Fruit fly (Drosophila melanogaster) whole organism, embryonic: ENCODE measurements around the gene NijB.

Experiments
- Atf3 ChIP-seq: fragments of 200-800 bp; sonication (Bioruptor generic); optimal IDR thresholded peaks from 3 replicates; lab custom pipeline; 2016; ENCODE audit warnings: missing biosample characterization, missing genetic modification characterization
- CG12391 ChIP-seq: fragments of 200-800 bp; sonication (Bioruptor generic); optimal IDR thresholded peaks from 3 replicates; lab custom pipeline; 2018; ENCODE audit warnings: missing biosample characterization, mild to moderate bottlenecking, missing genetic modification characterization, moderate library complexity
- CG13123 ChIP-seq: fragments of 200-800 bp; sonication (Bioruptor generic); optimal IDR thresholded peaks from 2 replicates; lab custom pipeline; 2016; ENCODE audit warnings: missing biosample characterization, missing genetic modification characterization
- CG13287 ChIP-seq: fragments of 200-800 bp; sonication (Bioruptor generic); IDR thresholded peaks from 2 replicates; pipeline ENCODE4 v1.3.6; 2022; ENCODE audit warnings: missing biosample characterization, missing genetic modification characterization; ENCODE audit not compliant: partially characterized antibody
- CG13296 ChIP-seq: fragments of 200-800 bp; sonication (Bioruptor generic); optimal IDR thresholded peaks from 3 replicates; lab custom pipeline; 2018; ENCODE audit warnings: missing biosample characterization, mild to moderate bottlenecking, missing genetic modification characterization
- CG13775 ChIP-seq: fragments of 200-800 bp; sonication (Bioruptor generic); optimal IDR thresholded peaks from 3 replicates; lab custom pipeline; 2017; ENCODE audit warnings: missing biosample characterization, mild to moderate bottlenecking, missing genetic modification characterization
- CG14667 ChIP-seq: fragments of 200-800 bp; sonication (Bioruptor generic); IDR thresholded peaks from 2 replicates; pipeline ENCODE4 v1.3.6; 2022; ENCODE audit warnings: missing biosample characterization, missing genetic modification characterization
- CG15011 ChIP-seq: fragments of 200-800 bp; sonication (Bioruptor generic); optimal IDR thresholded peaks from 3 replicates; lab custom pipeline; 2018; ENCODE audit warnings: missing biosample characterization, mild to moderate bottlenecking, missing genetic modification characterization
- CG15696 ChIP-seq: fragments of 200-800 bp; sonication (Bioruptor generic); optimal IDR thresholded peaks from 2 replicates; lab custom pipeline; 2019; ENCODE audit warnings: missing biosample characterization, mild to moderate bottlenecking, missing genetic modification characterization, moderate library complexity
- CG1603 ChIP-seq: fragments of 200-800 bp; sonication (Bioruptor generic); optimal IDR thresholded peaks from 2 replicates; lab custom pipeline; 2019; ENCODE audit warnings: missing biosample characterization, mild to moderate bottlenecking, missing genetic modification characterization, moderate library complexity
- CG16863 ChIP-seq: fragments of 200-800 bp; sonication (Bioruptor generic); optimal IDR thresholded peaks from 3 replicates; lab custom pipeline; 2016; ENCODE audit warnings: missing biosample characterization, missing genetic modification characterization
- CG17361 ChIP-seq: fragments of 200-800 bp; sonication (Bioruptor generic); IDR thresholded peaks from 3 replicates; pipeline ENCODE4 v1.3.6; 2022; ENCODE audit warnings: missing biosample characterization, missing genetic modification characterization
- CG18619 ChIP-seq: fragments of 200-800 bp; sonication (Bioruptor generic); optimal IDR thresholded peaks from 3 replicates; lab custom pipeline; 2017; ENCODE audit warnings: missing biosample characterization, mild to moderate bottlenecking, missing genetic modification characterization
- CG30403 ChIP-seq: fragments of 200-800 bp; sonication (Bioruptor generic); optimal IDR thresholded peaks from 3 replicates; lab custom pipeline; 2016; ENCODE audit warnings: missing biosample characterization, missing genetic modification characterization
- CG3065 ChIP-seq: fragments of 200-800 bp; sonication (Bioruptor generic); optimal IDR thresholded peaks from 2 replicates; lab custom pipeline; 2016; ENCODE audit warnings: missing biosample characterization, missing genetic modification characterization
- CG32767 ChIP-seq: fragments of 200-800 bp; sonication (Bioruptor generic); IDR thresholded peaks from 2 replicates; pipeline ENCODE4 v1.3.6; 2022; ENCODE audit warnings: missing biosample characterization, missing genetic modification characterization
- CG3407 ChIP-seq: fragments of 200-800 bp; sonication (Bioruptor generic); optimal IDR thresholded peaks from 2 replicates; lab custom pipeline; 2018; ENCODE audit warnings: missing biosample characterization, mild to moderate bottlenecking, missing genetic modification characterization
- CG3838 ChIP-seq: fragments of 200-800 bp; sonication (Bioruptor generic); optimal IDR thresholded peaks from 3 replicates; lab custom pipeline; 2016; ENCODE audit warnings: missing biosample characterization, missing genetic modification characterization
- CG4328 ChIP-seq: fragments of 200-800 bp; sonication (Bioruptor generic); optimal IDR thresholded peaks from 3 replicates; lab custom pipeline; 2017; ENCODE audit warnings: missing biosample characterization, missing genetic modification reagents, missing genetic modification characterization
- CG4424 ChIP-seq: fragments of 200-800 bp; sonication (Bioruptor generic); optimal IDR thresholded peaks from 3 replicates; lab custom pipeline; 2016; ENCODE audit warnings: missing biosample characterization, missing genetic modification characterization
- CG5953 ChIP-seq: fragments of 200-800 bp; sonication (Bioruptor generic); IDR thresholded peaks from 2 replicates; pipeline ENCODE4 v1.3.6; 2022; ENCODE audit warnings: missing biosample characterization, missing genetic modification characterization
- CG6689 ChIP-seq: fragments of 200-800 bp; sonication (Bioruptor generic); IDR thresholded peaks from 2 replicates; pipeline ENCODE4 v1.3.6; 2022; ENCODE audit warnings: missing biosample characterization, missing genetic modification characterization
- CkIIα-i1 ChIP-seq: fragments of 200-800 bp; sonication (Bioruptor generic); IDR thresholded peaks from 2 replicates; pipeline ENCODE4 v1.3.6; 2022; ENCODE audit warnings: missing biosample characterization, missing genetic modification characterization
- D ChIP-seq, 2 experiments: fragments of 200-800 bp in 1 of 2; fragments of >200 bp in 1 of 2; sonication (Bioruptor generic) in 1 of 2; optimal IDR thresholded peaks; 2 replicates in 1 of 2; 3 replicates in 1 of 2; lab custom pipeline; 2017; ENCODE audit warnings: mild to moderate bottlenecking in 1 of 2, missing biosample characterization in 1 of 2, missing genetic modification characterization in 1 of 2, missing genetic modification reagents in 1 of 2
- Gug ChIP-seq: fragments of 200-800 bp; sonication (Bioruptor generic); IDR thresholded peaks from 4 replicates; pipeline ENCODE4 v1.3.6; 2022; ENCODE audit warnings: missing biosample characterization, missing genetic modification characterization
- H2.0 ChIP-seq: fragments of 200-800 bp; sonication (Bioruptor generic); IDR thresholded peaks from 2 replicates; pipeline ENCODE4 v1.3.6; 2022; ENCODE audit warnings: missing biosample characterization, missing genetic modification characterization
- Hand ChIP-seq: fragments of 200-800 bp; sonication (Bioruptor generic); optimal IDR thresholded peaks from 2 replicates; lab custom pipeline; 2017; ENCODE audit warnings: mild to moderate bottlenecking, missing biosample characterization, missing genetic modification reagents, missing genetic modification characterization
- Kr ChIP-seq: fragments of 200-800 bp; sonication (Bioruptor generic); optimal IDR thresholded peaks from 2 replicates; lab custom pipeline; 2017; ENCODE audit warnings: missing biosample characterization, mild to moderate bottlenecking, missing genetic modification characterization
- Optix ChIP-seq: fragments of 200-800 bp; sonication (Bioruptor generic); IDR thresholded peaks from 3 replicates; pipeline ENCODE4 v1.3.6; 2022; ENCODE audit warnings: missing biosample characterization, missing genetic modification characterization
- Pdp1 ChIP-seq, 2 experiments: fragments of 200-800 bp; sonication (Bioruptor generic); optimal IDR thresholded peaks; 3 replicates each; lab custom pipeline; 2016; ENCODE audit warnings: missing biosample characterization in 2 of 2, missing genetic modification characterization in 2 of 2, mild to moderate bottlenecking in 1 of 2, moderate library complexity in 1 of 2
- Poxn ChIP-seq: fragments of 200-800 bp; sonication (Bioruptor generic); IDR thresholded peaks from 2 replicates; pipeline ENCODE4 v1.3.6; 2022; ENCODE audit warnings: missing biosample characterization, missing genetic modification characterization
- Six4 ChIP-seq: fragments of 200-800 bp; sonication (Bioruptor generic); optimal IDR thresholded peaks from 2 replicates; lab custom pipeline; 2016; ENCODE audit warnings: missing biosample characterization, missing genetic modification characterization
- TFAM ChIP-seq: fragments of 200-800 bp; sonication (Bioruptor generic); optimal IDR thresholded peaks from 2 replicates; lab custom pipeline; 2017; ENCODE audit warnings: missing biosample characterization, missing genetic modification characterization, inconsistent platforms
- Tbp ChIP-seq: fragments of >200 bp; optimal IDR thresholded peaks from 2 replicates; lab custom pipeline; 2018; ENCODE audit warnings: missing biosample characterization, missing genetic modification characterization
- abd-A ChIP-seq: fragments of 200-800 bp; sonication (Bioruptor generic); optimal IDR thresholded peaks from 3 replicates; lab custom pipeline; 2019; ENCODE audit warnings: missing biosample characterization, mild to moderate bottlenecking, missing genetic modification characterization, moderate library complexity
- ac ChIP-seq: fragments of 200-800 bp; sonication (Bioruptor generic); optimal IDR thresholded peaks from 3 replicates; lab custom pipeline; 2017; ENCODE audit warnings: missing biosample characterization, mild to moderate bottlenecking, missing genetic modification characterization
- aop ChIP-seq: fragments of 200-800 bp; sonication (Bioruptor generic); IDR thresholded peaks from 2 replicates; pipeline ENCODE4 v1.3.6; 2022; ENCODE audit warnings: missing biosample characterization, missing genetic modification characterization
- cas ChIP-seq: fragments of 200-800 bp; sonication (Bioruptor generic); IDR thresholded peaks from 2 replicates; pipeline ENCODE4 v1.3.6; 2022; ENCODE audit warnings: missing biosample characterization, missing genetic modification characterization
- chinmo ChIP-seq: fragments of 200-800 bp; sonication (Bioruptor generic); IDR thresholded peaks from 4 replicates; pipeline ENCODE4 v1.3.6; 2022; ENCODE audit warnings: missing biosample characterization, missing genetic modification characterization; ENCODE audit not compliant: partially characterized antibody
- gcm2 ChIP-seq: fragments of 200-800 bp; sonication (Bioruptor generic); optimal IDR thresholded peaks from 2 replicates; lab custom pipeline; 2016; ENCODE audit warnings: missing biosample characterization, missing genetic modification characterization
- gsb-n ChIP-seq: fragments of 200-800 bp; sonication (Bioruptor generic); optimal IDR thresholded peaks from 3 replicates; lab custom pipeline; 2018; ENCODE audit warnings: missing biosample characterization, mild to moderate bottlenecking, missing genetic modification characterization
- insv ChIP-seq, 2 experiments: fragments of 200-800 bp; sonication (Bioruptor generic); optimal IDR thresholded peaks; 3 replicates each; lab custom pipeline; 2016 to 2018; ENCODE audit warnings: missing biosample characterization in 2 of 2, missing genetic modification characterization in 2 of 2
- lov ChIP-seq, 2 experiments: fragments of 200-800 bp in 1 of 2; fragments of >200 bp in 1 of 2; sonication (Bioruptor generic) in 1 of 2; IDR thresholded peaks in 1 of 2; optimal IDR thresholded peaks in 1 of 2; 2 replicates in 1 of 2; 3 replicates in 1 of 2; pipeline versions ENCODE4 v1.3.6 to Lab custom; 2017 to 2022; ENCODE audit warnings: missing biosample characterization in 1 of 2, missing genetic modification characterization in 1 of 2
- odd ChIP-seq: fragments of 200-800 bp; sonication (Bioruptor generic); optimal IDR thresholded peaks from 2 replicates; lab custom pipeline; 2017; ENCODE audit warnings: missing biosample characterization, mild to moderate bottlenecking, missing genetic modification characterization
- prd ChIP-seq, 3 experiments: fragments of >200 bp in 2 of 3; fragments of 200-800 bp in 1 of 3; sonication (Bioruptor generic) in 1 of 3; optimal IDR thresholded peaks in 2 of 3; IDR thresholded peaks in 1 of 3; 2 replicates in 2 of 3; 3 replicates in 1 of 3; pipeline versions ENCODE4 v1.3.6 to Lab custom; 2017 to 2022; ENCODE audit warnings: missing biosample characterization in 1 of 3, missing genetic modification characterization in 1 of 3
- sna ChIP-seq: fragments of 200-800 bp; sonication (Bioruptor generic); IDR thresholded peaks from 2 replicates; pipeline ENCODE4 v1.3.6; 2022; ENCODE audit warnings: missing biosample characterization, missing genetic modification characterization; ENCODE audit not compliant: partially characterized antibody
- trh ChIP-seq: fragments of 200-800 bp; sonication (Bioruptor generic); optimal IDR thresholded peaks from 2 replicates; lab custom pipeline; 2016; ENCODE audit warnings: missing biosample characterization, missing genetic modification characterization
- tx ChIP-seq: fragments of 200-800 bp; sonication (Bioruptor generic); optimal IDR thresholded peaks from 2 replicates; lab custom pipeline; 2016; ENCODE audit warnings: missing biosample characterization, missing genetic modification characterization
- vfl ChIP-seq: fragments of 200-800 bp; sonication (Bioruptor generic); optimal IDR thresholded peaks from 2 replicates; lab custom pipeline; 2016; ENCODE audit warnings: missing biosample characterization, missing genetic modification characterization

The NijB gene

dm6 chr3L:18898770-18899278 lies 6.6 kb downstream of the NijB start, which contains the start of gene RpL26 (continued):
- TF ChIP-seq Six4 (GFP tag; lab: Kevin White, UChicago) (no peak), odd (GFP tag; lab: Kevin White, UChicago) (peak; percentile 60), Pdp1 (GFP tag; optimal IDR thresholded peaks at IDR 0.05; lab: Kevin White, UChicago) (peak; percentile 70 to 84), trh (GFP tag; lab: Kevin White, UChicago) (peak; percentile 54), CG5953 (no peak), Poxn (no peak), cas (GFP tag; lab: Robert Waterston, UW) (no peak), Tbp (GFP tag; lab: Kevin White, UChicago) (no peak)

- TF ChIP-seq CG12391 (peak; percentile 22), CkIIα-i1 (GFP tag; lab: Robert Waterston, UW) (no peak), D (optimal IDR thresholded peaks at IDR 0.05; lab: Kevin White, UChicago) (no peak), D (GFP tag; optimal IDR thresholded peaks at IDR 0.05; lab: Kevin White, UChicago) (no peak), CG32767 (GFP tag; lab: Robert Waterston, UW) (no peak), Atf3 (GFP tag; lab: Kevin White, UChicago) (no peak), vfl (GFP tag; lab: Kevin White, UChicago) (no peak), CG15696 (tag; lab: Kevin White, UChicago) (no peak), tx (GFP tag; lab: Kevin White, UChicago) (no peak), CG4328 (GFP tag; lab: Kevin White, UChicago) (no peak), Hand (GFP tag; lab: Kevin White, UChicago) (no peak), gcm2 (GFP tag; lab: Kevin White, UChicago) (no peak), CG16863 (GFP tag; lab: Kevin White, UChicago) (no peak), CG4424 (GFP tag; lab: Kevin White, UChicago) (no peak), CG13296 (GFP tag; lab: Kevin White, UChicago) (no peak), CG30403 (GFP tag; lab: Kevin White, UChicago) (no peak), abd-A (tag; lab: Kevin White, UChicago) (no peak), chinmo (GFP tag; lab: Robert Waterston, UW) (peak; percentile 96), Gug (GFP tag; lab: Robert Waterston, UW) (no peak), CG6689 (GFP tag; lab: Robert Waterston, UW) (no peak), CG3065 (GFP tag; lab: Kevin White, UChicago) (no peak), lov (optimal IDR thresholded peaks at IDR 0.05; lab: Kevin White, UChicago) (no peak), lov (GFP tag; IDR thresholded peaks at IDR 0.05; lab: Robert Waterston, UW) (no peak), ac (GFP tag; lab: Kevin White, UChicago) (no peak), CG18619 (GFP tag; lab: Kevin White, UChicago) (no peak), Optix (no peak), CG17361 (GFP tag; lab: Robert Waterston, UW) (no peak), insv (GFP tag; optimal IDR thresholded peaks at IDR 0.05; lab: Kevin White, UChicago) (no peak), CG13287 (peak; percentile 96), gsb-n (tag; lab: Kevin White, UChicago) (no peak), prd (optimal IDR thresholded peaks at IDR 0.05; lab: Kevin White, UChicago) (no peak), prd (GFP tag; IDR thresholded peaks at IDR 0.05; lab: Robert Waterston, UW) (no peak), CG3407 (no peak), CG15011 (GFP tag; lab: Kevin White, UChicago) (no peak), CG13775 (GFP tag; lab: Kevin White, UChicago) (no peak), sna (GFP tag; lab: Robert Waterston, UW) (peak; percentile 84), CG14667 (GFP tag; lab: Robert Waterston, UW) (no peak), aop (GFP tag; lab: Robert Waterston, UW) (no peak), H2.0 (GFP tag; lab: Robert Waterston, UW) (no peak), TFAM (GFP tag; lab: Kevin White, UChicago) (no peak), CG13123 (no peak), CG3838 (no peak), CG1603 (peak; percentile 73), Kr (no peak)
These were observed 9.2 kb downstream of the NijB start, which contains the start of the genes arx and CG6843 for dm6 chr3L:18901411-18901810. TSS of gene arx (minus strand) at chr3L:18901554. TSS of gene CG6843 (plus strand) at chr3L:18901594.
